Worm (Caenorhabditis elegans) whole organism, young adult: ENCODE measurements around the gene irld-7.

ENCODE experiments used
- B0261.1 ChIP-seq: sonication (generic microtip); optimal IDR thresholded peaks from 2 replicates; lab custom pipeline; 2016; ENCODE audit warnings: mild to moderate bottlenecking, missing genetic modification characterization, moderate library complexity, missing compliant biosample characterization
- C17E4.6 ChIP-seq: fragments of 200-800 bp; sonication (Bioruptor generic); IDR thresholded peaks from 2 replicates; pipeline ENCODE4 v1.3.6; 2022; ENCODE audit warnings: missing genetic modification reagents, missing genetic modification characterization, missing compliant biosample characterization
- F49E8.2 ChIP-seq: sonication (generic microtip); optimal IDR thresholded peaks from 3 replicates; lab custom pipeline; 2017; ENCODE audit warnings: missing genetic modification characterization, mild to moderate bottlenecking, missing compliant biosample characterization, antibody characterized with exemption, moderate library complexity; ENCODE audit not compliant: insufficient read depth
- akir-1 ChIP-seq: fragments of 200-800 bp; sonication (Bioruptor generic); optimal IDR thresholded peaks from 2 replicates; lab custom pipeline; 2018; ENCODE audit warnings: mild to moderate bottlenecking, missing genetic modification characterization, moderate library complexity, missing compliant biosample characterization
- aptf-2 ChIP-seq: fragments of 200-800 bp; sonication (Bioruptor generic); conservative IDR thresholded peaks from 2 replicates; pipeline ENCODE4 v1.3.6; 2022; ENCODE audit warnings: missing genetic modification reagents, missing genetic modification characterization, missing compliant biosample characterization
- bed-2 ChIP-seq: fragments of 200-800 bp; sonication (Bioruptor generic); IDR thresholded peaks from 2 replicates; pipeline ENCODE4 v1.3.6; 2022; ENCODE audit warnings: missing genetic modification reagents, missing genetic modification characterization, missing compliant biosample characterization
- ceh-27 ChIP-seq: fragments of 200-800 bp; sonication (Bioruptor generic); optimal IDR thresholded peaks from 2 replicates; lab custom pipeline; 2018; ENCODE audit warnings: mild to moderate bottlenecking, missing genetic modification characterization, moderate library complexity, missing compliant biosample characterization
- ceh-40 ChIP-seq: fragments of 200-800 bp; sonication (Bioruptor generic); IDR thresholded peaks from 2 replicates; pipeline ENCODE4 v1.3.6; 2022; ENCODE audit warnings: missing genetic modification characterization, missing compliant biosample characterization
- efl-1 ChIP-seq: fragments of 150-350 bp; optimal IDR thresholded peaks from 2 replicates; lab custom pipeline; 2014; ENCODE audit warnings: missing biosample characterization, missing genetic modification reagents, missing genetic modification characterization
- egl-44 ChIP-seq: fragments of 200-800 bp; sonication (Bioruptor generic); IDR thresholded peaks from 2 replicates; pipeline ENCODE4 v1.3.6; 2022; ENCODE audit warnings: missing genetic modification reagents, missing genetic modification characterization, missing compliant biosample characterization
- hsf-1 ChIP-seq: fragments of 200-800 bp; sonication (Bioruptor generic); IDR thresholded peaks from 2 replicates; pipeline ENCODE4 v1.3.6; 2022; ENCODE audit warnings: missing genetic modification reagents, missing genetic modification characterization, missing compliant biosample characterization
- let-607 ChIP-seq, 2 experiments: fragments of 200-800 bp in 1 of 2; sonication (Bioruptor generic) in 1 of 2; sonication (generic microtip) in 1 of 2; optimal IDR thresholded peaks; 2 replicates each; lab custom pipeline; 2016 to 2018; ENCODE audit warnings: mild to moderate bottlenecking in 2 of 2, missing compliant biosample characterization in 2 of 2, missing genetic modification characterization in 2 of 2, moderate library complexity in 2 of 2, missing genotype in 1 of 2
- lin-26 ChIP-seq: fragments of 200-800 bp; sonication (Bioruptor generic); IDR thresholded peaks from 2 replicates; pipeline ENCODE4 v1.3.6; 2022; ENCODE audit warnings: missing genetic modification reagents, missing genetic modification characterization, missing compliant biosample characterization
- lin-35 ChIP-seq, 3 experiments: fragments of 150-350 bp in 2 of 3; sonication (generic microtip) in 1 of 3; optimal IDR thresholded peaks; 2 replicates each; lab custom pipeline; 2014 to 2018; ENCODE audit warnings: missing biosample characterization in 3 of 3, missing genetic modification characterization in 3 of 3, missing genetic modification reagents in 3 of 3
- nhr-80 ChIP-seq: sonication (generic microtip); optimal IDR thresholded peaks from 2 replicates; lab custom pipeline; 2016; ENCODE audit warnings: missing genetic modification characterization, missing compliant biosample characterization
- sdz-38 ChIP-seq: sonication (generic microtip); optimal IDR thresholded peaks from 2 replicates; lab custom pipeline; 2016; ENCODE audit warnings: missing genotype, missing genetic modification characterization, missing compliant biosample characterization
- snpc-3.4 ChIP-seq: sonication (generic microtip); optimal IDR thresholded peaks from 2 replicates; lab custom pipeline; 2017; ENCODE audit warnings: missing genetic modification characterization, mild to moderate bottlenecking, missing compliant biosample characterization, antibody characterized with exemption, moderate library complexity, missing genotype, missing genetic modification reagents
- snpc-4 ChIP-seq, 5 experiments: fragments of 150-350 bp in 1 of 5; sonication (generic microtip) in 4 of 5; optimal IDR thresholded peaks; 2 replicates each; lab custom pipeline; 2014 to 2018; ENCODE audit warnings: missing genetic modification characterization in 5 of 5, missing biosample characterization in 3 of 5, antibody characterized with exemption in 2 of 5, mild to moderate bottlenecking in 2 of 5, missing compliant biosample characterization in 2 of 5, missing genotype in 2 of 5, moderate library complexity in 2 of 5, missing genetic modification reagents in 1 of 5
- ztf-22 ChIP-seq: fragments of 200-800 bp; sonication (Bioruptor generic); optimal IDR thresholded peaks from 2 replicates; lab custom pipeline; 2018; ENCODE audit warnings: mild to moderate bottlenecking, missing genetic modification characterization, moderate library complexity, missing compliant biosample characterization

The irld-7 gene

ce11 chrIV:6631704-6632272 lies 41.6 kb downstream of the irld-7 start, which contains the start of the genes cest-5.1 and C01B10.9 (continued):
- TF ChIP-seq snpc-3.4 (tag; lab: Kevin White, UChicago), result peak; percentile 50
- peak; percentile 15 for TF ChIP-seq nhr-80
- peak in 1 of 2 experiments; percentile 41 for TF ChIP-seq let-607 (tag; optimal IDR thresholded peaks at IDR 0.05; lab: Kevin White, UChicago)
- no peak for TF ChIP-seq ztf-22 (GFP tag; lab: Kevin White, UChicago)
- TF ChIP-seq snpc-4 (GFP tag; optimal IDR thresholded peaks at IDR 0.05; lab: Kevin White, UChicago), result peak; percentile 40
- TF ChIP-seq snpc-4 (tag; optimal IDR thresholded peaks at IDR 0.05; lab: Kevin White, UChicago), result peak; percentile 50 to 84 (median 73)
- peak; percentile 60 for TF ChIP-seq ceh-27 (GFP tag; lab: Kevin White, UChicago)
- peak in 2 of 3 experiments; percentile 18 to 86 for TF ChIP-seq lin-35 (GFP tag; optimal IDR thresholded peaks at IDR 0.05; lab: Kevin White, UChicago)
- TF ChIP-seq hsf-1, result no peak
- TF ChIP-seq bed-2 (GFP tag; lab: Robert Waterston, UW), result peak; percentile 64; the same call in 1 of the 2 replicates
- TF ChIP-seq efl-1 (GFP tag; lab: Kevin White, UChicago), result peak; percentile 72
- TF ChIP-seq, all 124 proteins: peak for 26

- TF ChIP-seq aptf-2 (GFP tag; lab: Robert Waterston, UW) (no peak), F49E8.2 (no peak), snpc-4 (GFP tag; optimal IDR thresholded peaks at IDR 0.05; lab: Kevin White, UChicago) (no peak), snpc-4 (tag; optimal IDR thresholded peaks at IDR 0.05; lab: Kevin White, UChicago) (peak in 1 of 4 experiments; percentile 55), sdz-38 (tag; lab: Kevin White, UChicago) (no peak)
Observed at ce11 chrIV:6634789-6635188, 44.6 kb downstream of the irld-7 start, which contains the start of gene metl-13. metl-13 (plus strand) TSS chrIV:6635089.

- TF ChIP-seq egl-44 (GFP tag; lab: Robert Waterston, UW), result no peak
- TF ChIP-seq C17E4.6 (GFP tag; lab: Robert Waterston, UW), result no peak
Observed at ce11 chrIV:6638256-6638655, 48.1 kb downstream of the irld-7 start, which contains the start of gene C01B10.7. C01B10.7 (plus strand) TSS chrIV:6638556.

ce11 chrIV:6639880-6640279 lies 49.7 kb downstream of the irld-7 start, which contains the start of gene C01B10.6:
C01B10.6 (plus strand) TSS chrIV:6640180.
- TF ChIP-seq ztf-22 (GFP tag; lab: Kevin White, UChicago), result no peak
- TF ChIP-seq snpc-4 (GFP tag; optimal IDR thresholded peaks at IDR 0.05; lab: Kevin White, UChicago), result no peak
- no peak for TF ChIP-seq snpc-4 (tag; optimal IDR thresholded peaks at IDR 0.05; lab: Kevin White, UChicago)
- TF ChIP-seq akir-1 (GFP tag; lab: Kevin White, UChicago), result no peak
- no peak for TF ChIP-seq ceh-40
- no peak for TF ChIP-seq B0261.1 (tag; lab: Kevin White, UChicago)
- TF ChIP-seq lin-26 (GFP tag; lab: Robert Waterston, UW), result no peak
- TF ChIP-seq, all 124 proteins: peak for 0
